Worm (Caenorhabditis elegans): Measurements from ENCODE around the gene nhr-13.

- TF ChIP-seq flt-1 (GFP tag; IDR thresholded peaks at IDR 0.05) (no peak), tab-1 (GFP tag; IDR thresholded peaks at IDR 0.05) (no peak), klf-2 (GFP tag; conservative IDR thresholded peaks at IDR 0.05) (no peak), cog-1 (tag; optimal IDR thresholded peaks at IDR 0.05) (no peak), T22C8.4 (GFP tag; IDR thresholded peaks at IDR 0.05) (no peak), ztf-23 (GFP tag; IDR thresholded peaks at IDR 0.05) (no peak)
Measured at ce11 chrV:2159331-2159730, 33.0 kb upstream of the nhr-13 start, which contains the start of gene C45H4.14.

Data from whole organism, midembryonic.